Fruit fly (Drosophila melanogaster): ENCODE data around the gene CG43091.
A peak's percentile ranks its signal among the peaks of the same experiment; 100 is the strongest.

Gene CG43091

DNA sequence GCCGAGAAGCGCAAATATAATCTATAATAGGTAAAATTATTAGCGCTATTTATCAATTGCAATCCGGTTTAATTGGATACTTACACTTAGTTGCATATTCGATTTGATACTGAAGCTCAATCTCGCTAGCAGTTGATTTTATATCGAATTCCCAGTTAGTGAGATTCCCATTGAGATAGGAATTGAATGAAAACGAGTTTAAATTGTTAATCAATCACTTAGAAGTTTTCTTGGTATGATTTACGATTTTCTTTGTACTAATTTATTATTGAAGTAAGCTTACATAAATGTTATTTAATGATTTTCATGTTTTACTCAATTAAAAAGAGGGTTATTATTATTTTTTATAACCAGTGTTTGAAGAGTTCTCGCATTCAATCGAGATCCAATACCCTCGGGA, 1.0 kb upstream of the CG43091 start, which contains the start of gene CG43092:
Gene CG43092 (minus strand): TSS at position 101 of the 400 bp plus-strand sequence.
- TF ChIP-seq amos (GFP tag; IDR thresholded peaks at IDR 0.05; ENCODE audit: partially characterized antibody) (no peak), exex (tag; optimal IDR thresholded peaks at IDR 0.05) (no peak), CG17912 (GFP tag; optimal IDR thresholded peaks at IDR 0.05) (no peak), CG1602 (GFP tag; optimal IDR thresholded peaks at IDR 0.05) (no peak), D (optimal IDR thresholded peaks at IDR 0.05) (no peak), D (GFP tag; optimal IDR thresholded peaks at IDR 0.05) (no peak), chn (GFP tag; optimal IDR thresholded peaks at IDR 0.05) (no peak), ap (GFP tag; IDR thresholded peaks at IDR 0.05) (no peak), ssp (GFP tag; IDR thresholded peaks at IDR 0.05) (no peak), CG4707 (GFP tag; optimal IDR thresholded peaks at IDR 0.05) (no peak), slp2 (GFP tag; optimal IDR thresholded peaks at IDR 0.05) (no peak), CG2889 (GFP tag; IDR thresholded peaks at IDR 0.05) (no peak), vvl (GFP tag; IDR thresholded peaks at IDR 0.05) (no peak), Atf3 (GFP tag; optimal IDR thresholded peaks at IDR 0.05) (no peak)

DNA sequence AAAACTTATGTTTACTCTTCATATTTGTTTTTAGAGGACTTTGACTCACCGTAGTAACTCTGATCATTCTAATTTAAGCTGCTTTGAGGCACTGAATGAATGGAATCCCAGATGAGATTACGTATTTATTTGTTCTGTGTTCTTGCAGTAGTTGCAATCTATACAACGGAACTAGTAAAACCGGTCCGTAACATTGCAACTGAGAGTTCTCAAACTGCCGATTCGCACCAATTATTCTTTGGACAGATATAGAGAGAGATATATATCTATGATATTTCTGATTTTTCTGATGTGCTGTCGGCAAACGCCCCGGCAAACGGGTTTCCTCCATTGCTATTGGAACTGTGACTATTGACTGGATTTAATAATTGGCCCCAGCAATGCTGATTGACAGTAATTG, 934 bp downstream of the CG43091 start, which contains the start of gene CG13841:
Gene CG13841 (minus strand): TSS at position 101 of the 400 bp plus-strand sequence.
- no peak for TF ChIP-seq Antp (GFP tag; optimal IDR thresholded peaks at IDR 0.05)
- no peak for TF ChIP-seq CG9817 (tag; optimal IDR thresholded peaks at IDR 0.05)
- no peak for TF ChIP-seq jumu (GFP tag; optimal IDR thresholded peaks at IDR 0.05)
- TF ChIP-seq Trl (optimal IDR thresholded peaks at IDR 0.05), result no peak
- TF ChIP-seq Trl (GFP tag; optimal IDR thresholded peaks at IDR 0.05), result no peak
- TF ChIP-seq CG10462 (GFP tag; optimal IDR thresholded peaks at IDR 0.05), result no peak
- no peak for TF ChIP-seq Meics (GFP tag; optimal IDR thresholded peaks at IDR 0.05)
- TF ChIP-seq sens (GFP tag), result peak; percentile 38

DNA sequence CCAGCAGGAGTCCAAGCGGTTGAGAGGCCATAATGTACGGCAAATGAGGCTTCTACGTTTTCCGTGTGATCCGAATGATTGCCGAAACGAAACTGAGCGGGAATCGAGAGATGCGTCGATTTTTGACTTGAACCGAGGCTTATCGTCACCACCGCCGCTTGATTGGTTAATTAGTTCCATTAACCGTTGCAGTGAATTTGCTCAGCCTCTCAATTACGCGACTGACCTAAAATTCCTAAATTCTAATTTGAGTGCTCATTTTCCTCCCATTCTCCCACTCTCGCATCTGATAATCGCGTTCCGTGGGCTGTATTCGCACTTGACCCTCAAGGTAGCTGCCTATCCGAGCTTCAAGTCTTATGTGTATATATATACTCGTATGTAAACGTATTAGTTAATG, 2.5 kb downstream of the CG43091 start, which contains the start of gene Nepl15:
Gene Nepl15 (minus strand): TSS at position 101 of the 400 bp plus-strand sequence.
- TF ChIP-seq Stat92E (GFP tag; optimal IDR thresholded peaks at IDR 0.05) (no peak), CG3281 (GFP tag; optimal IDR thresholded peaks at IDR 0.05) (no peak), Ets65A (GFP tag) (peak; percentile 23)

DNA sequence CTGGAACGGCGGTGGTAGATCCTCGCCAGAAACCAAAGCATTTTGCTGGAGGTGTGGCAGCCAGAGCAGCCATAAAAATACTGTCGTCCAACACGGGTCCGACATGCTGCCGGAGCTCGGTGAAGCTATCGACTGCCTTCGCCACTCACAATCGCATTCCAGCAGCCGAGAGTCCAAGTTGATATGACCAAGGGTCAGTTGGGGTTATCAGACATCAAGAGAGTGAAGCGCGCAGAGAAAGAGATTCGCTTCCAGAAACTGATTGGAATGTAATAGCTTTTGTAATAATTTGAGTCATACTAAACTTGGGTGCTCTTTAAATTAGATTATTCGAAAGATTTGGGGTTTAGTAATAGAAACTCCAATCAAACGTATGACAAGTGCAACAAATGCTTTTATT, 4.9 kb downstream of the CG43091 start, which contains the start of gene Nepl14:
Gene Nepl14 (minus strand): TSS at position 125 of the 400 bp plus-strand sequence.
- no peak for TF ChIP-seq CG12236 (GFP tag; optimal IDR thresholded peaks at IDR 0.05)
- TF ChIP-seq C15 (GFP tag; IDR thresholded peaks at IDR 0.05), result no peak
- peak; percentile 46 for TF ChIP-seq CG34376 (GFP tag; optimal IDR thresholded peaks at IDR 0.05)
- TF ChIP-seq en (GFP tag; optimal IDR thresholded peaks at IDR 0.05), result no peak
- TF ChIP-seq fd64A (GFP tag; optimal IDR thresholded peaks at IDR 0.05), result no peak
- no peak for TF ChIP-seq ERR (GFP tag; optimal IDR thresholded peaks at IDR 0.05)

DNA sequence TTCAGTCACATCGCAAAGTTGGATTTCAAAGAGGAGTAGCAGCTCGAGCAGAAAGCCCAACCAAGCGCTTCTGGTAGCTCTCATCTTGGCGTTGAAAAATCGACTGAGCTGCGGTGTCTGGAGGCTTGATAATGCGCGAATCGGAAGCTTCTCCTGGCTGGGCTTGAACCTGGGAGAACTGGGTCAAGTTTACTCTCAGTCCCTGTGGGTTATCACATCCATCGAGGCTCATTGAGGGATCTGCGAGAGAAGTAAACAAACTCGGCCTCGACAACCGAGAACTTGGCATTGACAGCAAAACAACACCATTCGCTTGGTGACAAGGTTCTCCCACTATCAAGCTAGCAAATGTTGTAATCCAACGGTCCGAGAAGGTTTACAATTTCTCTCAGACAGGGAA, 7.5 kb downstream of the CG43091 start, which contains the start of gene Nepl13:
Gene Nepl13 (minus strand): TSS at position 89 of the 400 bp plus-strand sequence.
- TF ChIP-seq CG7556 (GFP tag; optimal IDR thresholded peaks at IDR 0.05), result no peak
- no peak for TF ChIP-seq sima (GFP tag; optimal IDR thresholded peaks at IDR 0.05)
- TF ChIP-seq amos (GFP tag; IDR thresholded peaks at IDR 0.05; ENCODE audit: partially characterized antibody), result no peak
- TF ChIP-seq H15 (GFP tag; IDR thresholded peaks at IDR 0.05), result no peak
- no peak for TF ChIP-seq Drgx (GFP tag; IDR thresholded peaks at IDR 0.05)
- peak; percentile 52 for TF ChIP-seq CG34376 (GFP tag; optimal IDR thresholded peaks at IDR 0.05)
- peak; percentile 0 for TF ChIP-seq sug (tag; optimal IDR thresholded peaks at IDR 0.05)
- TF ChIP-seq CG9437 (GFP tag; optimal IDR thresholded peaks at IDR 0.05), result no peak
- TF ChIP-seq CG3726 (GFP tag; IDR thresholded peaks at IDR 0.05), result no peak
- TF ChIP-seq HLH54F (GFP tag; optimal IDR thresholded peaks at IDR 0.05), result no peak

All from whole organism, embryonic.